Worm (Caenorhabditis elegans) whole organism, dauer: ENCODE measurements around the gene K06A9.2.

ENCODE experiments used
- unc-62 ChIP-seq: sonication (generic microtip); optimal IDR thresholded peaks from 2 replicates; lab custom pipeline; 2017; ENCODE audit warnings: missing biosample characterization, missing genetic modification reagents, missing genetic modification characterization

The K06A9.2 gene

ce11 chrX:1571949-1572348 lies 35.8 kb downstream of the K06A9.2 start, which contains the start of gene H02F09.2:
H02F09.2 (plus strand) TSS chrX:1572249.
- TF ChIP-seq unc-62 (GFP tag; lab: Kevin White, UChicago) = no peak

- TF ChIP-seq unc-62 (GFP tag; lab: Kevin White, UChicago) = no peak
These were observed 40.2 kb downstream of the K06A9.2 start, which contains the start of gene wrt-9 for ce11 chrX:1576337-1576736. wrt-9 (plus strand) TSS chrX:1576637.

DNA sequence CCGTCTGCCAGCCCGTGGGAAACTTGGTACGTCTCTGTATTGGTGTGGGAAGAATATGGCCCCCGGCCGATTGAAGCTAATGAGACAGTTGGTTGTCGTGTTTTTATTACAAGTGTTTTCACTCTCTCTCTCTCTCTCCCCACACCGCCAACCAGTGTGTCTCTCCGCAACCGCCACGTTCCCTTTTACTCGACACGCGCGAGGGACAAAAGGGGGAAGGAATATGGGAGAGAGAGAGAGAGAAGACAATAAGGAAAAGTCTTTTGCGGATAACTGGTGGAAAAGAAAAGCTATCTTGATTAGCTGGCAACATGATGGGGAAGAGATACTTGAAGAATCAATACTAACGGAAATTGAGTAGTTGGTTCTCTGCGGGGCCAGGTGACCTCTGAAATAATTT lies 42.5 kb downstream of the K06A9.2 start:
- no peak for TF ChIP-seq unc-62 (GFP tag; lab: Kevin White, UChicago)

DNA sequence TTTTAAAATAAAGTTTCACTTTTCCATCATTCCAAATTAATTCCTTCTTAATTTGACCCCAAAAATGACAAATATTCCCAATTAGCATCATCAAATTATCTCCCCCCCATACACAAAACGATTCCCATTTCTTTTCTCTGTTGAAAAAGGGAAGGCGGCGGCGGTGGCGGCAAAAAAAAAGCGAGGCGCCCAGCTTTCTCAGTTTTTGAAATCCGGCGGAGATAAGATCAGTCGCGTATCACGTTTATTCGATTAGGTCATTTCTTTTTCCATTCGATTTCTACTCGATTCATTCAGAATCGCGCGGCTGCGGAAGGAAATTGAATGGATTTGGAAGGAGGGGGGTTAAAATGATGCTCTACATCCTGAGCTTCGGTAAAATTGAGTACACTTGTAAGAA lies 47.8 kb downstream of the K06A9.2 start:
- no peak for TF ChIP-seq unc-62 (GFP tag; lab: Kevin White, UChicago)

ce11 chrX:1587082-1587481 lies 50.9 kb downstream of the K06A9.2 start:
- no peak for TF ChIP-seq unc-62 (GFP tag; lab: Kevin White, UChicago)

DNA sequence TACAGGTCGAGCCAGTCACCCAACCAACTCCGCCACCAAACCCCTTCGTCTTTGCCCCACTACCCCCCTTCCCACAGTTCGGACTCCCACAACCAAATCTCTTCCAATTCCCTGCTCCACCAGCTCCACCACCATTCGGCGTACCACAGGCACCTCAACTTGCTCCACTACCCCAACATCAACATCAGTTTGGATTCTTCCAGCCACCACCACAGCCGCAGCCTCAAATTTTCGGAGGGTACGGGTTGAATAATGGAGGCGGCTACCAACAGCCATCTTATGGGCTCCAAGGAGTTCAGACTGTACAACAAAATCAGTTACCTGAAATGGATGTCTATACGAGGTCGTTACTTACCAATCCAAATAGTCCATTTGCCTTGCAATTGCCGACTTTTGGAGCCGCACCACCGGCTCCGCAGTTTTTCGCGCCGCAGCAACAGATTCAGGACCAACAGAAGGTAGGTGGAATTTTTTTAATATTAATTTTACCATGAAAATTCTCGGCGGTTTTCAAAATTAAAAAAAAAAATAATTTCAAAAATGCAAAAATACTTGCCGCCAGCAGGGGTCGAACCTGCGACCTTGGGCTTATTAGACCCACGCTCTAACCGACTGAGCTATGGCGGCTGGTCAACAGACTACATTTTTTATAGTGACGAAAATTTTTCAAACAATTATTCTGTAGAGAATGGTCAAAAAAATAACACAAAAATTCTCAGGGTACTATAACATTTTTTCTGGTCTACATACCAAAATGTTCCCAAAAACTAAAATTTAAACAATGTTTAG lies 53.1 kb downstream of the K06A9.2 start:
- TF ChIP-seq unc-62 (GFP tag; lab: Kevin White, UChicago) = no peak
